Fruit fly (Drosophila melanogaster) whole organism, embryonic: ENCODE measurements around the gene Ifrd1.
A peak's percentile ranks its signal among the peaks of the same experiment; 100 is the strongest.

ENCODE experiments used
- CG11085 ChIP-seq: fragments of 200-800 bp; sonication (Bioruptor generic); IDR thresholded peaks from 2 replicates; pipeline ENCODE4 v1.3.6; 2022; ENCODE audit warnings: missing biosample characterization, missing genetic modification characterization
- CG11456 ChIP-seq: fragments of 200-800 bp; sonication (Bioruptor generic); IDR thresholded peaks from 3 replicates; pipeline ENCODE4 v1.3.6; 2022; ENCODE audit warnings: missing biosample characterization, missing genetic modification characterization
- CG12104 ChIP-seq: fragments of 200-800 bp; sonication (Bioruptor generic); optimal IDR thresholded peaks from 3 replicates; lab custom pipeline; 2016; ENCODE audit warnings: missing biosample characterization, missing genetic modification characterization
- CG14860 ChIP-seq: fragments of 200-800 bp; sonication (Bioruptor generic); IDR thresholded peaks from 3 replicates; pipeline ENCODE4 v1.3.6; 2022; ENCODE audit warnings: missing biosample characterization, missing genetic modification characterization; ENCODE audit not compliant: partially characterized antibody
- CG15479 ChIP-seq: fragments of 200-800 bp; sonication (Bioruptor generic); optimal IDR thresholded peaks from 3 replicates; lab custom pipeline; 2019; ENCODE audit warnings: missing biosample characterization, mild to moderate bottlenecking, missing genetic modification characterization, moderate library complexity
- CG17612 ChIP-seq: fragments of 200-800 bp; sonication (Bioruptor generic); IDR thresholded peaks from 2 replicates; pipeline ENCODE4 v1.3.6; 2022; ENCODE audit warnings: missing biosample characterization, missing genetic modification characterization
- CG1792 ChIP-seq: fragments of 200-800 bp; sonication (Bioruptor generic); optimal IDR thresholded peaks from 2 replicates; lab custom pipeline; 2016; ENCODE audit warnings: missing biosample characterization, missing genetic modification characterization
- CG18764 ChIP-seq: fragments of 200-800 bp; sonication (Bioruptor generic); optimal IDR thresholded peaks from 3 replicates; lab custom pipeline; 2016; ENCODE audit warnings: missing biosample characterization, missing genetic modification characterization
- CG30403 ChIP-seq: fragments of 200-800 bp; sonication (Bioruptor generic); optimal IDR thresholded peaks from 3 replicates; lab custom pipeline; 2016; ENCODE audit warnings: missing biosample characterization, missing genetic modification characterization
- CG30431 ChIP-seq: fragments of 200-800 bp; sonication (Bioruptor generic); optimal IDR thresholded peaks from 2 replicates; lab custom pipeline; 2017; ENCODE audit warnings: missing biosample characterization, missing genetic modification characterization
- CG3726 ChIP-seq: fragments of 200-800 bp; sonication (Bioruptor generic); IDR thresholded peaks from 3 replicates; pipeline ENCODE4, ENCODE4 v1.3.6; 2022; ENCODE audit warnings: missing biosample characterization, missing genetic modification characterization
- CG4820 ChIP-seq: fragments of 200-800 bp; sonication (Bioruptor generic); optimal IDR thresholded peaks from 3 replicates; lab custom pipeline; 2016; ENCODE audit warnings: missing biosample characterization, missing genetic modification characterization
- CG5180 ChIP-seq: fragments of 200-800 bp; sonication (Bioruptor generic); optimal IDR thresholded peaks from 3 replicates; lab custom pipeline; 2017; ENCODE audit warnings: missing biosample characterization, missing genetic modification characterization, mild to moderate bottlenecking, moderate library complexity, missing genetic modification reagents
- CG5245 ChIP-seq: fragments of 200-800 bp; sonication (Bioruptor generic); optimal IDR thresholded peaks from 3 replicates; lab custom pipeline; 2016; ENCODE audit warnings: missing biosample characterization, missing genetic modification characterization
- CG6854 ChIP-seq: fragments of 200-800 bp; sonication (Bioruptor generic); optimal IDR thresholded peaks from 3 replicates; lab custom pipeline; 2017; ENCODE audit warnings: missing biosample characterization, mild to moderate bottlenecking, missing genetic modification characterization
- CG7271 ChIP-seq: fragments of 200-800 bp; sonication (Bioruptor generic); optimal IDR thresholded peaks from 2 replicates; lab custom pipeline; 2018; ENCODE audit warnings: missing biosample characterization, mild to moderate bottlenecking, missing genetic modification characterization, moderate library complexity
- CG7963 ChIP-seq: fragments of 200-800 bp; sonication (Bioruptor generic); IDR thresholded peaks from 3 replicates; pipeline ENCODE4 v1.3.6; 2022; ENCODE audit warnings: missing biosample characterization, missing genetic modification characterization; ENCODE audit not compliant: partially characterized antibody
- Ets65A ChIP-seq: fragments of 200-800 bp; sonication (Bioruptor generic); peaks from one replicate; lab custom pipeline; 2016; ENCODE audit warnings: missing biosample characterization, missing genetic modification characterization
- HLH54F ChIP-seq: fragments of 200-800 bp; sonication (Bioruptor generic); optimal IDR thresholded peaks from 3 replicates; lab custom pipeline; 2016; ENCODE audit warnings: missing biosample characterization, missing genetic modification characterization
- Hr39 ChIP-seq: fragments of >200 bp; optimal IDR thresholded peaks from 2 replicates; lab custom pipeline; 2017
- Hr51 ChIP-seq, 2 experiments: fragments of 200-800 bp; sonication (Bioruptor generic); optimal IDR thresholded peaks; 2 replicates in 1 of 2; 3 replicates in 1 of 2; lab custom pipeline; 2016 to 2018; ENCODE audit warnings: missing biosample characterization in 2 of 2, missing genetic modification characterization in 2 of 2, mild to moderate bottlenecking in 1 of 2, moderate library complexity in 1 of 2
- Mes4 ChIP-seq: fragments of 200-800 bp; sonication (Bioruptor generic); optimal IDR thresholded peaks from 2 replicates; lab custom pipeline; 2016; ENCODE audit warnings: missing biosample characterization, missing genetic modification characterization
- NC2β ChIP-seq: fragments of 200-800 bp; sonication (Bioruptor generic); optimal IDR thresholded peaks from 2 replicates; lab custom pipeline; 2016; ENCODE audit warnings: missing biosample characterization, missing genetic modification characterization
- Nf-YA ChIP-seq: fragments of 200-800 bp; sonication (Bioruptor generic); IDR thresholded peaks from 2 replicates; pipeline ENCODE4 v1.3.6; 2022; ENCODE audit warnings: missing biosample characterization, missing genetic modification characterization
- Scr ChIP-seq: fragments of 200-800 bp; sonication (Bioruptor generic); IDR thresholded peaks from 2 replicates; pipeline ENCODE4 v1.3.6; 2022; ENCODE audit warnings: missing biosample characterization, missing genetic modification characterization; ENCODE audit not compliant: partially characterized antibody
- Side ChIP-seq: fragments of 200-800 bp; sonication (Bioruptor generic); optimal IDR thresholded peaks from 2 replicates; lab custom pipeline; 2016; ENCODE audit warnings: missing biosample characterization, missing genetic modification characterization
- amos ChIP-seq: fragments of 200-800 bp; sonication (Bioruptor generic); IDR thresholded peaks from 2 replicates; pipeline ENCODE4 v1.3.6; 2022; ENCODE audit warnings: missing biosample characterization, missing genetic modification characterization; ENCODE audit not compliant: partially characterized antibody
- caup ChIP-seq: fragments of 200-800 bp; sonication (Bioruptor generic); optimal IDR thresholded peaks from 3 replicates; lab custom pipeline; 2017; ENCODE audit warnings: missing biosample characterization, mild to moderate bottlenecking, missing genetic modification characterization, moderate library complexity; ENCODE audit not compliant: severe bottlenecking
- croc ChIP-seq: fragments of 200-800 bp; sonication (Bioruptor generic); conservative IDR thresholded peaks from 3 replicates; pipeline ENCODE4 v1.3.6; 2022; ENCODE audit warnings: missing biosample characterization, missing genetic modification characterization
- danr ChIP-seq: fragments of 200-800 bp; sonication (Bioruptor generic); IDR thresholded peaks from 2 replicates; pipeline ENCODE4 v1.3.6; 2022; ENCODE audit warnings: missing biosample characterization, missing genetic modification characterization
- dati ChIP-seq: fragments of 200-800 bp; sonication (Bioruptor generic); IDR thresholded peaks from 2 replicates; pipeline ENCODE4 v1.3.6; 2022; ENCODE audit warnings: missing biosample characterization, missing genetic modification characterization
- dmrt11E ChIP-seq: fragments of 200-800 bp; sonication (Bioruptor generic); optimal IDR thresholded peaks from 3 replicates; lab custom pipeline; 2018; ENCODE audit warnings: missing biosample characterization, mild to moderate bottlenecking, missing genetic modification characterization, moderate library complexity
- emc ChIP-seq: fragments of 200-800 bp; sonication (Bioruptor generic); optimal IDR thresholded peaks from 2 replicates; lab custom pipeline; 2016; ENCODE audit warnings: missing biosample characterization, missing genetic modification characterization
- fu2 ChIP-seq: fragments of 200-800 bp; sonication (Bioruptor generic); optimal IDR thresholded peaks from 2 replicates; lab custom pipeline; 2016; ENCODE audit warnings: missing biosample characterization, missing genetic modification characterization
- gcm ChIP-seq: fragments of 200-800 bp; sonication (Bioruptor generic); optimal IDR thresholded peaks from 2 replicates; lab custom pipeline; 2019; ENCODE audit warnings: missing biosample characterization, mild to moderate bottlenecking, missing genetic modification characterization, moderate library complexity
- ham ChIP-seq: fragments of 200-800 bp; sonication (Bioruptor generic); IDR thresholded peaks from 2 replicates; pipeline ENCODE4 v1.3.6; 2022; ENCODE audit warnings: missing biosample characterization, missing genetic modification characterization
- hb ChIP-seq: fragments of 200-800 bp; sonication (Bioruptor generic); IDR thresholded peaks from 3 replicates; pipeline ENCODE4 v1.3.6; 2022; ENCODE audit warnings: missing biosample characterization, missing genetic modification characterization; ENCODE audit not compliant: partially characterized antibody
- kay ChIP-seq: fragments of 200-800 bp; sonication (Bioruptor generic); optimal IDR thresholded peaks from 2 replicates; lab custom pipeline; 2016; ENCODE audit warnings: missing biosample characterization, missing genetic modification characterization
- mirr ChIP-seq: fragments of 200-800 bp; sonication (Bioruptor generic); optimal IDR thresholded peaks from 3 replicates; lab custom pipeline; 2018; ENCODE audit warnings: missing biosample characterization, mild to moderate bottlenecking, missing genetic modification characterization
- nerfin-1 ChIP-seq: fragments of 200-800 bp; sonication (Bioruptor generic); optimal IDR thresholded peaks from 3 replicates; lab custom pipeline; 2019; ENCODE audit warnings: missing biosample characterization, mild to moderate bottlenecking, missing genetic modification characterization, moderate library complexity
- nom ChIP-seq: fragments of 200-800 bp; sonication (Bioruptor generic); optimal IDR thresholded peaks from 2 replicates; lab custom pipeline; 2017; ENCODE audit warnings: missing biosample characterization, missing genetic modification characterization, mild to moderate bottlenecking, moderate library complexity, missing genetic modification reagents
- odd ChIP-seq: fragments of 200-800 bp; sonication (Bioruptor generic); optimal IDR thresholded peaks from 2 replicates; lab custom pipeline; 2017; ENCODE audit warnings: missing biosample characterization, mild to moderate bottlenecking, missing genetic modification characterization
- p53 ChIP-seq: fragments of 200-800 bp; sonication (Bioruptor generic); optimal IDR thresholded peaks from 2 replicates; lab custom pipeline; 2016; ENCODE audit warnings: missing biosample characterization, missing genetic modification characterization
- repo ChIP-seq: fragments of 200-800 bp; sonication (Bioruptor generic); optimal IDR thresholded peaks from 2 replicates; lab custom pipeline; 2016; ENCODE audit warnings: missing biosample characterization, missing genetic modification characterization
- shn ChIP-seq: fragments of 200-800 bp; sonication (Bioruptor generic); optimal IDR thresholded peaks from 3 replicates; lab custom pipeline; 2016; ENCODE audit warnings: missing biosample characterization, missing genetic modification characterization
- slbo ChIP-seq: fragments of 200-800 bp; sonication (Bioruptor generic); IDR thresholded peaks from 2 replicates; pipeline ENCODE4 v1.3.6; 2022; ENCODE audit warnings: missing biosample characterization, missing genetic modification characterization
- stc ChIP-seq: fragments of 200-800 bp; sonication (Bioruptor generic); IDR thresholded peaks from 2 replicates; pipeline ENCODE4 v1.3.6; 2022; ENCODE audit warnings: missing biosample characterization, missing genetic modification characterization
- vfl ChIP-seq: fragments of 200-800 bp; sonication (Bioruptor generic); optimal IDR thresholded peaks from 2 replicates; lab custom pipeline; 2016; ENCODE audit warnings: missing biosample characterization, missing genetic modification characterization
- wek ChIP-seq: fragments of 200-800 bp; sonication (Bioruptor generic); optimal IDR thresholded peaks from 3 replicates; lab custom pipeline; 2018; ENCODE audit warnings: missing biosample characterization, mild to moderate bottlenecking, missing genetic modification characterization, moderate library complexity
- zen2 ChIP-seq: fragments of 200-800 bp; sonication (Bioruptor generic); IDR thresholded peaks from 3 replicates; pipeline ENCODE4 v1.3.6; 2022; ENCODE audit warnings: missing biosample characterization, missing genetic modification characterization; ENCODE audit not compliant: partially characterized antibody

Gene Ifrd1

DNA sequence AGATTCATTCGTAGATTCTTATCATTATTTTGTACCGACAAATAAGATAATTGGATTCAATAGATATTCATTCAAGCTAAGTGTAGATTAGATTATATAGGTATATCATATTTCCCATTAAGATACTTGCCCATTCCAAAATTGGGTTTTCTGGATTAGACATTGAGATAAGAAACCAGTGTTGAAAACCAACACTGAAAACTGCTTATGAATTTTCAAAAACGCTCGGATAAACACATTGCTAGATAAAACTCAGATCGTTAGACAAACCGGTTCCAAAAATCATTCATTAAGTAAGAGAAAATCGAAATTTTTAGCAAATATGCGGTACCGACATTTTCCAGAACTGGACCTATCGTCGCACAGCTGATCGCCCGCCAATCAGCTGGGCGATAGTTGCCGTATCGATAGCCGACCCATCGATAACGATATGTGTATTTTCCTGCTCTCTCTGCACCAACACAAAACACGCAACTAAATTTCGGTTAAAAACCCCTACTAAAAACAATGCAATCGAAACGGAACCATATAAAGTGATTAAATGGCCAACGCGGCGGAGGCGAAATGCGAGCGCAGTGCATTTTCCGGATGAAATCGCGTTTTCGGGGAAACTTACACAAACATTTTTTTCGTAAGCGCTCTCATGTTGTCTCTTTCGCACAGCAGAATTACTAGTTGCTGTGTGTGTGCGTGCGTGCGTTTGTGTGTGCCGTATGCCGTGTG is 11.4 kb upstream of the Ifrd1 start, which contains the start of the genes NTPase and lilli (continued):
- TF ChIP-seq danr (GFP tag; lab: Robert Waterston, UW) (no peak), gcm (GFP tag; lab: Kevin White, UChicago) (no peak), NC2β (GFP tag; lab: Kevin White, UChicago) (peak; percentile 51), dati (no peak), CG1792 (peak; percentile 12), CG4820 (peak; percentile 59), vfl (GFP tag; lab: Kevin White, UChicago) (peak; percentile 31), nom (no peak), CG15479 (GFP tag; lab: Kevin White, UChicago) (peak; percentile 50), shn (GFP tag; lab: Kevin White, UChicago) (peak; percentile 74), stc (GFP tag; lab: Robert Waterston, UW) (0 out of 2 replicates have a peak, but pooled peaks have one; percentile 16), Mes4 (GFP tag; lab: Kevin White, UChicago) (peak; percentile 25), Scr (peak; percentile 93), zen2 (peak; percentile 94), dmrt11E (tag; lab: Kevin White, UChicago) (peak; percentile 41), nerfin-1 (no peak), hb (peak; percentile 89), Side (peak; percentile 80), caup (GFP tag; lab: Kevin White, UChicago) (no peak), kay (GFP tag; lab: Kevin White, UChicago) (peak; percentile 44), CG18764 (peak; percentile 72), CG12104 (peak; percentile 20), CG11456 (GFP tag; lab: Robert Waterston, UW) (peak; percentile 69; the same call in 1 of the 3 replicates), CG30431 (GFP tag; lab: Kevin White, UChicago) (peak; percentile 30), CG5180 (GFP tag; lab: Kevin White, UChicago) (peak; percentile 39), wek (peak; percentile 14), Nf-YA (GFP tag; lab: Robert Waterston, UW) (no peak), CG30403 (peak; percentile 76), slbo (GFP tag; lab: Robert Waterston, UW) (peak; percentile 65), croc (no peak), ham (GFP tag; lab: Robert Waterston, UW) (no peak), odd (no peak), CG11085 (GFP tag; lab: Robert Waterston, UW) (peak; percentile 44), Hr39 (no peak), fu2 (GFP tag; lab: Kevin White, UChicago) (peak; percentile 10), Ets65A (GFP tag; lab: Kevin White, UChicago) (peak; percentile 92), HLH54F (peak; percentile 74), Hr51 (GFP tag; optimal IDR thresholded peaks at IDR 0.05; lab: Kevin White, UChicago) (peak; percentile 31 to 43), CG5245 (GFP tag; lab: Kevin White, UChicago) (peak; percentile 75), p53 (GFP tag; lab: Kevin White, UChicago) (peak; percentile 64), mirr (GFP tag; lab: Kevin White, UChicago) (peak; percentile 26), CG7963 (GFP tag; lab: Robert Waterston, UW) (peak; percentile 94), emc (GFP tag; lab: Kevin White, UChicago) (no peak), CG6854 (GFP tag; lab: Kevin White, UChicago) (no peak), CG7271 (tag; lab: Kevin White, UChicago) (peak; percentile 36), repo (peak; percentile 64), amos (GFP tag; lab: Robert Waterston, UW) (peak; percentile 94), CG17612 (GFP tag; lab: Robert Waterston, UW) (no peak), CG3726 (GFP tag; lab: Robert Waterston, UW) (no peak), CG14860 (GFP tag; lab: Robert Waterston, UW) (peak; percentile 87)
